Worm (Caenorhabditis elegans): ENCODE data around the gene ent-4.

- TF ChIP-seq flt-1 (GFP tag; IDR thresholded peaks at IDR 0.05) (no peak), ztf-23 (GFP tag; IDR thresholded peaks at IDR 0.05) (no peak), cog-1 (tag; optimal IDR thresholded peaks at IDR 0.05) (no peak), med-1 (GFP tag; optimal IDR thresholded peaks at IDR 0.05; ENCODE audit: insufficient read depth) (no peak), ztf-29 (GFP tag; IDR thresholded peaks at IDR 0.05) (no peak), T22C8.4 (GFP tag; IDR thresholded peaks at IDR 0.05) (no peak), ref-1 (GFP tag; conservative IDR thresholded peaks at IDR 0.05) (no peak), klf-2 (GFP tag; conservative IDR thresholded peaks at IDR 0.05) (no peak)
These were observed 17.6 kb upstream of the ent-4 start for ce11 chrIV:13709069-13709640.

Data from whole organism, midembryonic.